Worm (Caenorhabditis elegans) whole organism, midembryonic: ENCODE results near the gene noah-2.

Experiments
- T22C8.4 ChIP-seq: fragments of 200-800 bp; sonication (Bioruptor generic); IDR thresholded peaks from 2 replicates; pipeline ENCODE4 v1.3.6; 2022; ENCODE audit warnings: missing genetic modification characterization, missing compliant biosample characterization
- cog-1 ChIP-seq: sonication (generic microtip); optimal IDR thresholded peaks from 2 replicates; lab custom pipeline; 2016; ENCODE audit warnings: missing genetic modification characterization, missing compliant biosample characterization
- flt-1 ChIP-seq: fragments of 200-800 bp; sonication (Bioruptor generic); IDR thresholded peaks from 2 replicates; pipeline ENCODE4 v1.3.6; 2022; ENCODE audit warnings: missing genetic modification characterization, missing compliant biosample characterization
- med-1 ChIP-seq: sonication (generic microtip); optimal IDR thresholded peaks from 2 replicates; lab custom pipeline; 2017; ENCODE audit warnings: missing genetic modification characterization, mild to moderate bottlenecking, missing compliant biosample characterization, antibody characterized with exemption, missing genetic modification reagents; ENCODE audit not compliant: insufficient read depth
- ref-1 ChIP-seq: fragments of 200-800 bp; sonication (Bioruptor generic); conservative IDR thresholded peaks from 2 replicates; pipeline ENCODE4 v1.3.6; 2022; ENCODE audit warnings: missing genetic modification reagents, missing genetic modification characterization, missing compliant biosample characterization
- tab-1 ChIP-seq: fragments of 200-800 bp; sonication (Bioruptor generic); IDR thresholded peaks from 2 replicates; pipeline ENCODE4 v1.3.6; 2022; ENCODE audit warnings: missing genetic modification characterization, missing compliant biosample characterization
- ztf-23 ChIP-seq: fragments of 200-800 bp; sonication (Bioruptor generic); IDR thresholded peaks from 2 replicates; pipeline ENCODE4 v1.3.6; 2022; ENCODE audit warnings: missing genetic modification reagents, missing genetic modification characterization, missing compliant biosample characterization

ce11 chrIV:14106274-14106673 is 15.2 kb downstream of the noah-2 start, which contains the start of gene ins-34:
- TF ChIP-seq ztf-23 (GFP tag; lab: Robert Waterston, UW) (no peak), ref-1 (no peak), med-1 (GFP tag; lab: Kevin White, UChicago) (no peak), flt-1 (GFP tag; lab: Robert Waterston, UW) (no peak), tab-1 (GFP tag; lab: Robert Waterston, UW) (no peak), cog-1 (tag; lab: Kevin White, UChicago) (no peak), T22C8.4 (GFP tag; lab: Robert Waterston, UW) (no peak)
